Worm (Caenorhabditis elegans) whole organism, L4 larva: ENCODE data around the gene xbx-1.

ENCODE experiments used
- nhr-10 ChIP-seq: fragments of 150-350 bp; optimal IDR thresholded peaks from 2 replicates; lab custom pipeline; 2014; ENCODE audit warnings: missing biosample characterization, missing genetic modification characterization
- nhr-28 ChIP-seq: fragments of 150-350 bp; optimal IDR thresholded peaks from 2 replicates; lab custom pipeline; 2014; ENCODE audit warnings: missing biosample characterization, missing genetic modification characterization

DNA sequence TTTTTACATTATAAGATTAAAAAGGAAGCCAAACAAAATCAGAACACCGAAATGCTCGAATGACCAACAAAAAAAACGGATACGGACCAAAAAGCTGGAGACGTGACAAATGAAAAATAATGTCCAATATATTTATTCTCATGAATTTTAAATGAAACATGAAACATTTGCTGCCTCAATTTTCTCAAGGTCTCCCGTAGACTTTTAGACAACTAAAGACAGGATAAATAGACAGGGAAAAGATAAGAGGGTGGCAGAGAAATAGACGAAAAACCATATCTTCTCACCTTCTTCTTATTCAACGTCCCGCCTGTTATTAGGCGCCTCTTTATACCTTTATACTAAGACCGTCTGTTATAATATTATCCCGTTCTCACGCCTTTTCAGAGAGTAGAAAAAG, 35.8 kb downstream of the xbx-1 start:
- TF ChIP-seq nhr-28 (tag; lab: Kevin White, UChicago) (no peak), nhr-10 (no peak)
